Fruit fly (Drosophila melanogaster) whole organism, embryonic: ENCODE measurements around the gene RabX6.
A peak's percentile ranks its signal among the peaks of the same experiment; 100 is the strongest.

Experiments
- Bdp1 ChIP-seq: fragments of 200-800 bp; sonication (Bioruptor generic); optimal IDR thresholded peaks from 3 replicates; lab custom pipeline; 2016; ENCODE audit warnings: missing biosample characterization, missing genetic modification characterization
- Bgb ChIP-seq: fragments of 200-800 bp; sonication (Bioruptor generic); IDR thresholded peaks from 2 replicates; pipeline ENCODE4 v1.3.6; 2022; ENCODE audit warnings: missing biosample characterization, missing genetic modification characterization; ENCODE audit not compliant: partially characterized antibody
- BtbVII ChIP-seq: fragments of 200-800 bp; sonication (Bioruptor generic); optimal IDR thresholded peaks from 3 replicates; lab custom pipeline; 2017; ENCODE audit warnings: missing biosample characterization, mild to moderate bottlenecking, missing genetic modification characterization
- CG13296 ChIP-seq: fragments of 200-800 bp; sonication (Bioruptor generic); optimal IDR thresholded peaks from 3 replicates; lab custom pipeline; 2018; ENCODE audit warnings: missing biosample characterization, mild to moderate bottlenecking, missing genetic modification characterization
- CG15073 ChIP-seq: fragments of 200-800 bp; sonication (Bioruptor generic); optimal IDR thresholded peaks from 2 replicates; lab custom pipeline; 2016; ENCODE audit warnings: missing biosample characterization, missing genetic modification characterization
- CG15514 ChIP-seq: fragments of 200-800 bp; sonication (Bioruptor generic); optimal IDR thresholded peaks from 3 replicates; lab custom pipeline; 2017; ENCODE audit warnings: missing biosample characterization, missing genetic modification characterization, mild to moderate bottlenecking, moderate library complexity, missing genetic modification reagents
- CG1647 ChIP-seq: fragments of 200-800 bp; sonication (Bioruptor generic); optimal IDR thresholded peaks from 3 replicates; lab custom pipeline; 2016; ENCODE audit warnings: missing biosample characterization, missing genetic modification characterization
- CG16863 ChIP-seq: fragments of 200-800 bp; sonication (Bioruptor generic); optimal IDR thresholded peaks from 3 replicates; lab custom pipeline; 2016; ENCODE audit warnings: missing biosample characterization, missing genetic modification characterization
- CG17328 ChIP-seq: fragments of 200-800 bp; sonication (Bioruptor generic); IDR thresholded peaks from 2 replicates; pipeline ENCODE4 v1.3.6; 2022; ENCODE audit warnings: missing biosample characterization, missing genetic modification characterization
- CG17385 ChIP-seq: fragments of 200-800 bp; sonication (Bioruptor generic); optimal IDR thresholded peaks from 3 replicates; lab custom pipeline; 2018; ENCODE audit warnings: missing biosample characterization, mild to moderate bottlenecking, missing genetic modification characterization
- CG17568 ChIP-seq: fragments of 200-800 bp; sonication (Bioruptor generic); optimal IDR thresholded peaks from 2 replicates; lab custom pipeline; 2018; ENCODE audit warnings: missing biosample characterization, mild to moderate bottlenecking, missing genetic modification characterization, moderate library complexity
- CG18262 ChIP-seq: fragments of 200-800 bp; optimal IDR thresholded peaks from 3 replicates; lab custom pipeline; 2019; ENCODE audit warnings: missing biosample characterization, mild to moderate bottlenecking, missing genetic modification characterization, moderate library complexity
- CG3726 ChIP-seq: fragments of 200-800 bp; sonication (Bioruptor generic); IDR thresholded peaks from 3 replicates; pipeline ENCODE4, ENCODE4 v1.3.6; 2022; ENCODE audit warnings: missing biosample characterization, missing genetic modification characterization
- CG5180 ChIP-seq: fragments of 200-800 bp; sonication (Bioruptor generic); optimal IDR thresholded peaks from 3 replicates; lab custom pipeline; 2017; ENCODE audit warnings: missing biosample characterization, missing genetic modification characterization, mild to moderate bottlenecking, moderate library complexity, missing genetic modification reagents
- CG6813 ChIP-seq: fragments of 200-800 bp; sonication (Bioruptor generic); optimal IDR thresholded peaks from 2 replicates; lab custom pipeline; 2017; ENCODE audit warnings: missing biosample characterization, missing genetic modification characterization, mild to moderate bottlenecking, moderate library complexity, missing genetic modification reagents
- CG7987 ChIP-seq: fragments of 200-800 bp; sonication (Bioruptor generic); optimal IDR thresholded peaks from 2 replicates; lab custom pipeline; 2018; ENCODE audit warnings: missing biosample characterization, mild to moderate bottlenecking, missing genetic modification characterization, moderate library complexity
- CG8290 ChIP-seq, 3 experiments: fragments of 200-800 bp; sonication (Bioruptor generic); optimal IDR thresholded peaks; 2 replicates each; lab custom pipeline; 2016 to 2019; ENCODE audit warnings: missing biosample characterization in 3 of 3, missing genetic modification characterization in 3 of 3, mild to moderate bottlenecking in 2 of 3, moderate library complexity in 1 of 3
- CHES-1-like ChIP-seq: fragments of 200-800 bp; sonication (Bioruptor generic); optimal IDR thresholded peaks from 2 replicates; lab custom pipeline; 2016; ENCODE audit warnings: missing biosample characterization, missing genetic modification characterization
- CoRest ChIP-seq: fragments of 200-800 bp; sonication (Bioruptor generic); optimal IDR thresholded peaks from 3 replicates; lab custom pipeline; 2018; ENCODE audit warnings: missing biosample characterization, mild to moderate bottlenecking, missing genetic modification characterization, moderate library complexity
- CrebB ChIP-seq: fragments of 200-800 bp; sonication (Bioruptor generic); optimal IDR thresholded peaks from 3 replicates; lab custom pipeline; 2018; ENCODE audit warnings: missing biosample characterization, mild to moderate bottlenecking, missing genetic modification characterization
- Dad ChIP-seq: fragments of 200-800 bp; sonication (Bioruptor generic); optimal IDR thresholded peaks from 3 replicates; lab custom pipeline; 2016; ENCODE audit warnings: missing biosample characterization, missing genetic modification characterization
- Deaf1 ChIP-seq: fragments of 200-800 bp; optimal IDR thresholded peaks from 3 replicates; lab custom pipeline; 2019; ENCODE audit warnings: missing biosample characterization, mild to moderate bottlenecking, missing genetic modification characterization, moderate library complexity
- Hey ChIP-seq: fragments of 200-800 bp; sonication (Bioruptor generic); optimal IDR thresholded peaks from 3 replicates; lab custom pipeline; 2018; ENCODE audit warnings: missing biosample characterization, mild to moderate bottlenecking, missing genetic modification characterization
- Mad ChIP-seq: fragments of 200-800 bp; sonication (Bioruptor generic); optimal IDR thresholded peaks from 2 replicates; lab custom pipeline; 2016; ENCODE audit warnings: missing biosample characterization, missing genetic modification characterization
- Mes4 ChIP-seq: fragments of 200-800 bp; sonication (Bioruptor generic); optimal IDR thresholded peaks from 2 replicates; lab custom pipeline; 2016; ENCODE audit warnings: missing biosample characterization, missing genetic modification characterization
- Neu2 ChIP-seq: fragments of 200-800 bp; sonication (Bioruptor generic); optimal IDR thresholded peaks from 3 replicates; lab custom pipeline; 2016; ENCODE audit warnings: missing biosample characterization, missing genetic modification characterization, borderline replicate concordance
- Ptx1 ChIP-seq: fragments of 200-800 bp; sonication (Bioruptor generic); IDR thresholded peaks from 2 replicates; pipeline ENCODE4 v1.3.6; 2022; ENCODE audit warnings: missing biosample characterization, missing genetic modification characterization
- Stat92E ChIP-seq, 3 experiments: fragments of >200 bp in 2 of 3; fragments of 200-800 bp in 1 of 3; sonication (Bioruptor generic) in 1 of 3; optimal IDR thresholded peaks; 2 replicates each; lab custom pipeline; 2017 to 2019; ENCODE audit warnings: missing biosample characterization in 3 of 3, missing genetic modification characterization in 3 of 3, mild to moderate bottlenecking in 1 of 3, moderate library complexity in 1 of 3
- Vsx1 ChIP-seq: fragments of 200-800 bp; sonication (Bioruptor generic); optimal IDR thresholded peaks from 2 replicates; lab custom pipeline; 2017; ENCODE audit warnings: missing biosample characterization, mild to moderate bottlenecking, missing genetic modification characterization, missing genetic modification reagents
- aop ChIP-seq: fragments of 200-800 bp; sonication (Bioruptor generic); IDR thresholded peaks from 2 replicates; pipeline ENCODE4 v1.3.6; 2022; ENCODE audit warnings: missing biosample characterization, missing genetic modification characterization
- bowl ChIP-seq: fragments of 200-800 bp; sonication (Bioruptor generic); IDR thresholded peaks from 2 replicates; pipeline ENCODE4 v1.3.6; 2022; ENCODE audit warnings: missing biosample characterization, missing genetic modification characterization
- btn ChIP-seq: fragments of 200-800 bp; sonication (Bioruptor generic); optimal IDR thresholded peaks from 2 replicates; lab custom pipeline; 2016; ENCODE audit warnings: missing biosample characterization, missing genetic modification characterization
- caup ChIP-seq: fragments of 200-800 bp; sonication (Bioruptor generic); optimal IDR thresholded peaks from 3 replicates; lab custom pipeline; 2017; ENCODE audit warnings: missing biosample characterization, mild to moderate bottlenecking, missing genetic modification characterization, moderate library complexity; ENCODE audit not compliant: severe bottlenecking
- eve ChIP-seq, 2 experiments: fragments of >200 bp; optimal IDR thresholded peaks; 2 replicates each; lab custom pipeline; 2017; ENCODE audit warnings: missing biosample characterization in 2 of 2, missing genetic modification characterization in 2 of 2
- grn ChIP-seq: fragments of 200-800 bp; sonication (Bioruptor generic); optimal IDR thresholded peaks from 3 replicates; lab custom pipeline; 2017; ENCODE audit warnings: missing biosample characterization, missing genetic modification characterization
- gro ChIP-seq: fragments of 200-800 bp; sonication (Bioruptor generic); optimal IDR thresholded peaks from 2 replicates; lab custom pipeline; 2016; ENCODE audit warnings: missing biosample characterization, missing genetic modification characterization
- hkb ChIP-seq, 2 experiments: fragments of 200-800 bp in 1 of 2; fragments of >200 bp in 1 of 2; sonication (Bioruptor generic) in 1 of 2; IDR thresholded peaks in 1 of 2; optimal IDR thresholded peaks in 1 of 2; 2 replicates each; pipeline versions ENCODE4 v1.3.6 to Lab custom; 2017 to 2022; ENCODE audit warnings: missing biosample characterization in 1 of 2, missing genetic modification characterization in 1 of 2
- lab ChIP-seq: fragments of 200-800 bp; sonication (Bioruptor generic); optimal IDR thresholded peaks from 3 replicates; lab custom pipeline; 2017; ENCODE audit warnings: missing biosample characterization, missing genetic modification characterization, mild to moderate bottlenecking, moderate library complexity, missing genetic modification reagents
- lov ChIP-seq, 2 experiments: fragments of 200-800 bp in 1 of 2; fragments of >200 bp in 1 of 2; sonication (Bioruptor generic) in 1 of 2; IDR thresholded peaks in 1 of 2; optimal IDR thresholded peaks in 1 of 2; 2 replicates in 1 of 2; 3 replicates in 1 of 2; pipeline versions ENCODE4 v1.3.6 to Lab custom; 2017 to 2022; ENCODE audit warnings: missing biosample characterization in 1 of 2, missing genetic modification characterization in 1 of 2
- nau ChIP-seq: fragments of 200-800 bp; sonication (Bioruptor generic); optimal IDR thresholded peaks from 3 replicates; lab custom pipeline; 2017; ENCODE audit warnings: missing biosample characterization, mild to moderate bottlenecking, missing genetic modification characterization, missing genetic modification reagents
- org-1 ChIP-seq: fragments of 200-800 bp; sonication (Bioruptor generic); optimal IDR thresholded peaks from 2 replicates; lab custom pipeline; 2017; ENCODE audit warnings: missing biosample characterization, missing genetic modification characterization
- p53 ChIP-seq: fragments of 200-800 bp; sonication (Bioruptor generic); optimal IDR thresholded peaks from 2 replicates; lab custom pipeline; 2016; ENCODE audit warnings: missing biosample characterization, missing genetic modification characterization
- sens ChIP-seq: fragments of 200-800 bp; sonication (Bioruptor generic); peaks from one replicate; lab custom pipeline; 2016; ENCODE audit warnings: missing biosample characterization, missing genetic modification characterization
- ttk ChIP-seq: fragments of 200-800 bp; sonication (Bioruptor generic); IDR thresholded peaks from 2 replicates; pipeline ENCODE4 v2.1.2; 2022; ENCODE audit warnings: missing biosample characterization, missing genetic modification characterization
- wek ChIP-seq: fragments of 200-800 bp; sonication (Bioruptor generic); optimal IDR thresholded peaks from 3 replicates; lab custom pipeline; 2018; ENCODE audit warnings: missing biosample characterization, mild to moderate bottlenecking, missing genetic modification characterization, moderate library complexity

RabX6 gene

dm6 chr3L:642865-643738, 47.2 kb upstream of the RabX6 start (continued):
- TF ChIP-seq eve (GFP tag; optimal IDR thresholded peaks at IDR 0.05; lab: Kevin White, UChicago) = no peak
- TF ChIP-seq CG17328 (GFP tag; lab: Robert Waterston, UW) = no peak
- no peak for TF ChIP-seq CG15073 (GFP tag; lab: Kevin White, UChicago)
- TF ChIP-seq CoRest (tag; lab: Kevin White, UChicago) = no peak
- TF ChIP-seq aop = 0 out of 2 replicates have a peak, but pooled peaks have one; percentile 13
- no peak for TF ChIP-seq CG8290 (GFP tag; optimal IDR thresholded peaks at IDR 0.05; lab: Kevin White, UChicago)
- TF ChIP-seq CG8290 (tag; optimal IDR thresholded peaks at IDR 0.05; lab: Kevin White, UChicago) = peak; percentile 40 to 58
- TF ChIP-seq p53 (GFP tag; lab: Kevin White, UChicago) = peak; percentile 24
- peak; percentile 20 for TF ChIP-seq CG16863 (GFP tag; lab: Kevin White, UChicago)
- peak; percentile 88 for TF ChIP-seq sens (GFP tag; lab: Kevin White, UChicago)
- peak; percentile 25 for TF ChIP-seq Bdp1 (GFP tag; lab: Kevin White, UChicago)
- peak in 1 of 3 experiments; percentile 68 for TF ChIP-seq Stat92E (GFP tag; optimal IDR thresholded peaks at IDR 0.05; lab: Kevin White, UChicago)
- TF ChIP-seq ttk (GFP tag; lab: Robert Waterston, UW) = 0 out of 2 replicates have a peak, but pooled peaks have one; percentile 7
- TF ChIP-seq lab (GFP tag; lab: Kevin White, UChicago) = peak; percentile 68
- peak; percentile 85 for TF ChIP-seq Deaf1 (tag; lab: Kevin White, UChicago)
- peak; percentile 16 for TF ChIP-seq CG1647 (GFP tag; lab: Kevin White, UChicago)
- TF ChIP-seq CG5180 (GFP tag; lab: Kevin White, UChicago) = no peak
- no peak for TF ChIP-seq hkb (optimal IDR thresholded peaks at IDR 0.05; lab: Kevin White, UChicago)
- TF ChIP-seq hkb (GFP tag; IDR thresholded peaks at IDR 0.05; lab: Robert Waterston, UW) = 0 out of 2 replicates have a peak, but pooled peaks have one; percentile 24
- peak; percentile 0 for TF ChIP-seq gro (GFP tag; lab: Kevin White, UChicago)
- TF ChIP-seq CHES-1-like (GFP tag; lab: Kevin White, UChicago) = peak; percentile 30
- peak; percentile 66 for TF ChIP-seq CG6813 (GFP tag; lab: Kevin White, UChicago)
- TF ChIP-seq wek (GFP tag; lab: Kevin White, UChicago) = peak; percentile 53
- TF ChIP-seq lov (optimal IDR thresholded peaks at IDR 0.05; lab: Kevin White, UChicago) = no peak
- peak; percentile 40; the same call in 1 of the 3 replicates for TF ChIP-seq lov (GFP tag; IDR thresholded peaks at IDR 0.05; lab: Robert Waterston, UW)
- peak; percentile 35 for TF ChIP-seq btn (GFP tag; lab: Kevin White, UChicago)
- TF ChIP-seq bowl (GFP tag; lab: Robert Waterston, UW) = 0 out of 2 replicates have a peak, but pooled peaks have one; percentile 5
- peak; percentile 31 for TF ChIP-seq Mad (GFP tag; lab: Kevin White, UChicago)
- 0 out of 2 replicates have a peak, but pooled peaks have one; percentile 16 for TF ChIP-seq Bgb
- no peak for TF ChIP-seq Dad (GFP tag; lab: Kevin White, UChicago)
- TF ChIP-seq CrebB (tag; lab: Kevin White, UChicago) = peak; percentile 70
- TF ChIP-seq CG18262 (tag; lab: Kevin White, UChicago) = no peak
- peak; percentile 14 for TF ChIP-seq caup (GFP tag; lab: Kevin White, UChicago)
- peak; percentile 66 for TF ChIP-seq CG13296
- no peak for TF ChIP-seq Neu2 (GFP tag; lab: Kevin White, UChicago)
- peak; percentile 44 for TF ChIP-seq CG7987 (GFP tag; lab: Kevin White, UChicago)
- TF ChIP-seq CG17568 = peak; percentile 44
- TF ChIP-seq Mes4 (GFP tag; lab: Kevin White, UChicago) = peak; percentile 19
- TF ChIP-seq CG3726 (GFP tag; lab: Robert Waterston, UW) = 0 out of 3 replicates have a peak, but pooled peaks have one; percentile 31
- peak; percentile 31 for TF ChIP-seq CG15514
- peak; percentile 87 for TF ChIP-seq nau (GFP tag; lab: Kevin White, UChicago)
- peak; percentile 45 for TF ChIP-seq Vsx1 (GFP tag; lab: Kevin White, UChicago)
- peak; percentile 58 for TF ChIP-seq grn (GFP tag; lab: Kevin White, UChicago)
- TF ChIP-seq Ptx1 = 0 out of 2 replicates have a peak, but pooled peaks have one; percentile 1
- TF ChIP-seq CG17385 = peak; percentile 34
- TF ChIP-seq Hey (tag; lab: Kevin White, UChicago) = peak; percentile 52
- peak; percentile 41 for TF ChIP-seq org-1 (GFP tag; lab: Kevin White, UChicago)
- TF ChIP-seq BtbVII (GFP tag; lab: Kevin White, UChicago) = peak; percentile 51
